Fruit fly (Drosophila melanogaster) whole organism, embryonic: Measurements from ENCODE around the gene KFase.
A peak's percentile ranks its signal among the peaks of the same experiment; 100 is the strongest.

Experiments used
- Asciz ChIP-seq: fragments of 200-800 bp; sonication (Bioruptor generic); optimal IDR thresholded peaks from 2 replicates; lab custom pipeline; 2017; ENCODE audit warnings: missing biosample characterization, mild to moderate bottlenecking, missing genetic modification characterization, missing genetic modification reagents
- Atf6 ChIP-seq: fragments of 200-800 bp; sonication (Bioruptor generic); IDR thresholded peaks from 2 replicates; pipeline ENCODE4 v1.3.6; 2022; ENCODE audit warnings: missing biosample characterization, missing genetic modification characterization
- CG11456 ChIP-seq: fragments of 200-800 bp; sonication (Bioruptor generic); IDR thresholded peaks from 3 replicates; pipeline ENCODE4 v1.3.6; 2022; ENCODE audit warnings: missing biosample characterization, missing genetic modification characterization
- CG12942 ChIP-seq: fragments of 200-800 bp; sonication (Bioruptor generic); optimal IDR thresholded peaks from 3 replicates; lab custom pipeline; 2016; ENCODE audit warnings: missing biosample characterization, missing genetic modification characterization
- CG14667 ChIP-seq: fragments of 200-800 bp; sonication (Bioruptor generic); IDR thresholded peaks from 2 replicates; pipeline ENCODE4 v1.3.6; 2022; ENCODE audit warnings: missing biosample characterization, missing genetic modification characterization
- CG14860 ChIP-seq: fragments of 200-800 bp; sonication (Bioruptor generic); IDR thresholded peaks from 3 replicates; pipeline ENCODE4 v1.3.6; 2022; ENCODE audit warnings: missing biosample characterization, missing genetic modification characterization; ENCODE audit not compliant: partially characterized antibody
- CG15073 ChIP-seq: fragments of 200-800 bp; sonication (Bioruptor generic); optimal IDR thresholded peaks from 2 replicates; lab custom pipeline; 2016; ENCODE audit warnings: missing biosample characterization, missing genetic modification characterization
- CG15696 ChIP-seq: fragments of 200-800 bp; sonication (Bioruptor generic); optimal IDR thresholded peaks from 2 replicates; lab custom pipeline; 2019; ENCODE audit warnings: missing biosample characterization, mild to moderate bottlenecking, missing genetic modification characterization, moderate library complexity
- CG1602 ChIP-seq: fragments of 200-800 bp; sonication (Bioruptor generic); optimal IDR thresholded peaks from 3 replicates; lab custom pipeline; 2016; ENCODE audit warnings: missing biosample characterization, missing genetic modification characterization
- CG1647 ChIP-seq: fragments of 200-800 bp; sonication (Bioruptor generic); optimal IDR thresholded peaks from 3 replicates; lab custom pipeline; 2016; ENCODE audit warnings: missing biosample characterization, missing genetic modification characterization
- CG17359 ChIP-seq: fragments of 200-800 bp; sonication (Bioruptor generic); optimal IDR thresholded peaks from 3 replicates; lab custom pipeline; 2018; ENCODE audit warnings: missing biosample characterization, mild to moderate bottlenecking, missing genetic modification characterization, moderate library complexity
- CG17912 ChIP-seq: fragments of 200-800 bp; sonication (Bioruptor generic); optimal IDR thresholded peaks from 2 replicates; lab custom pipeline; 2018; ENCODE audit warnings: missing biosample characterization, mild to moderate bottlenecking, missing genetic modification characterization
- CG1832 ChIP-seq: fragments of 200-800 bp; sonication (Bioruptor generic); optimal IDR thresholded peaks from 2 replicates; lab custom pipeline; 2017; ENCODE audit warnings: missing biosample characterization, mild to moderate bottlenecking, missing genetic modification characterization, inconsistent platforms
- CG31224 ChIP-seq: fragments of 200-800 bp; sonication (Bioruptor generic); IDR thresholded peaks from 2 replicates; pipeline ENCODE4 v1.3.6; 2022; ENCODE audit warnings: missing biosample characterization, missing genetic modification characterization
- CG7839 ChIP-seq: fragments of 200-800 bp; sonication (Bioruptor generic); optimal IDR thresholded peaks from 3 replicates; lab custom pipeline; 2018; ENCODE audit warnings: missing biosample characterization, mild to moderate bottlenecking, missing genetic modification characterization, moderate library complexity
- CG8281 ChIP-seq: fragments of 200-800 bp; sonication (Bioruptor generic); optimal IDR thresholded peaks from 2 replicates; lab custom pipeline; 2018; ENCODE audit warnings: missing biosample characterization, mild to moderate bottlenecking, missing genetic modification characterization, moderate library complexity
- CG8359 ChIP-seq: fragments of 200-800 bp; sonication (Bioruptor generic); optimal IDR thresholded peaks from 2 replicates; lab custom pipeline; 2017; ENCODE audit warnings: missing biosample characterization, mild to moderate bottlenecking, missing genetic modification characterization, borderline replicate concordance
- CG8478 ChIP-seq: fragments of >200 bp; optimal IDR thresholded peaks from 2 replicates; lab custom pipeline; 2018
- CG9437 ChIP-seq: fragments of 200-800 bp; sonication (Bioruptor generic); optimal IDR thresholded peaks from 2 replicates; lab custom pipeline; 2018; ENCODE audit warnings: missing biosample characterization, mild to moderate bottlenecking, missing genetic modification characterization
- Camta ChIP-seq: fragments of 200-800 bp; sonication (Bioruptor generic); optimal IDR thresholded peaks from 2 replicates; lab custom pipeline; 2016; ENCODE audit warnings: missing biosample characterization, missing genetic modification characterization
- CrebB ChIP-seq: fragments of 200-800 bp; sonication (Bioruptor generic); optimal IDR thresholded peaks from 3 replicates; lab custom pipeline; 2018; ENCODE audit warnings: missing biosample characterization, mild to moderate bottlenecking, missing genetic modification characterization
- D19A ChIP-seq: fragments of 200-800 bp; optimal IDR thresholded peaks from 3 replicates; lab custom pipeline; 2019; ENCODE audit warnings: missing biosample characterization, mild to moderate bottlenecking, missing genetic modification characterization, moderate library complexity
- Dip3 ChIP-seq: fragments of 200-800 bp; sonication (Bioruptor generic); optimal IDR thresholded peaks from 3 replicates; lab custom pipeline; 2016; ENCODE audit warnings: missing biosample characterization, missing genetic modification characterization
- Eip74EF ChIP-seq, 2 experiments: fragments of 200-800 bp in 1 of 2; fragments of >200 bp in 1 of 2; sonication (Bioruptor generic) in 1 of 2; optimal IDR thresholded peaks; 2 replicates each; lab custom pipeline; 2017 to 2019; ENCODE audit warnings: missing biosample characterization in 2 of 2, missing genetic modification characterization in 2 of 2, mild to moderate bottlenecking in 1 of 2, moderate library complexity in 1 of 2
- HHEX ChIP-seq: fragments of 200-800 bp; sonication (Bioruptor generic); optimal IDR thresholded peaks from 3 replicates; lab custom pipeline; 2017; ENCODE audit warnings: missing biosample characterization, mild to moderate bottlenecking, missing genetic modification characterization, missing genetic modification reagents
- Hand ChIP-seq: fragments of 200-800 bp; sonication (Bioruptor generic); optimal IDR thresholded peaks from 2 replicates; lab custom pipeline; 2017; ENCODE audit warnings: mild to moderate bottlenecking, missing biosample characterization, missing genetic modification reagents, missing genetic modification characterization
- MBD-R2 ChIP-seq: fragments of 200-800 bp; sonication (Bioruptor generic); IDR thresholded peaks from 2 replicates; pipeline ENCODE4 v1.3.6; 2022; ENCODE audit warnings: missing biosample characterization, missing genetic modification characterization
- MTF-1 ChIP-seq: fragments of 200-800 bp; sonication (Bioruptor generic); optimal IDR thresholded peaks from 2 replicates; lab custom pipeline; 2018; ENCODE audit warnings: missing biosample characterization, mild to moderate bottlenecking, missing genetic modification characterization, borderline replicate concordance
- Meics ChIP-seq: fragments of 200-800 bp; sonication (Bioruptor generic); optimal IDR thresholded peaks from 2 replicates; lab custom pipeline; 2017; ENCODE audit warnings: missing biosample characterization, mild to moderate bottlenecking, missing genetic modification characterization
- Optix ChIP-seq: fragments of 200-800 bp; sonication (Bioruptor generic); IDR thresholded peaks from 3 replicates; pipeline ENCODE4 v1.3.6; 2022; ENCODE audit warnings: missing biosample characterization, missing genetic modification characterization
- Ravus ChIP-seq: fragments of 200-800 bp; sonication (Bioruptor generic); IDR thresholded peaks from 2 replicates; pipeline ENCODE4 v1.3.6; 2022; ENCODE audit warnings: missing biosample characterization, missing genetic modification characterization
- Sox102F ChIP-seq: fragments of 200-800 bp; sonication (Bioruptor generic); optimal IDR thresholded peaks from 2 replicates; lab custom pipeline; 2018; ENCODE audit warnings: missing biosample characterization, mild to moderate bottlenecking, missing genetic modification characterization, moderate library complexity
- Stat92E ChIP-seq, 3 experiments: fragments of >200 bp in 2 of 3; fragments of 200-800 bp in 1 of 3; sonication (Bioruptor generic) in 1 of 3; optimal IDR thresholded peaks; 2 replicates each; lab custom pipeline; 2017 to 2019; ENCODE audit warnings: missing biosample characterization in 3 of 3, missing genetic modification characterization in 3 of 3, mild to moderate bottlenecking in 1 of 3, moderate library complexity in 1 of 3
- bsh ChIP-seq, 2 experiments: fragments of 200-800 bp; sonication (Bioruptor generic); optimal IDR thresholded peaks; 2 replicates each; lab custom pipeline; 2017 to 2018; ENCODE audit warnings: mild to moderate bottlenecking in 2 of 2, missing biosample characterization in 2 of 2, missing genetic modification characterization in 2 of 2, moderate library complexity in 1 of 2
- chinmo ChIP-seq: fragments of 200-800 bp; sonication (Bioruptor generic); IDR thresholded peaks from 4 replicates; pipeline ENCODE4 v1.3.6; 2022; ENCODE audit warnings: missing biosample characterization, missing genetic modification characterization; ENCODE audit not compliant: partially characterized antibody
- h ChIP-seq: fragments of >200 bp; optimal IDR thresholded peaks from 2 replicates; lab custom pipeline; 2017
- hbn ChIP-seq: fragments of 200-800 bp; sonication (Bioruptor generic); IDR thresholded peaks from 2 replicates; pipeline ENCODE4 v1.3.6; 2022; ENCODE audit warnings: missing biosample characterization, missing genetic modification characterization; ENCODE audit not compliant: partially characterized antibody
- lola ChIP-seq, 3 experiments: fragments of >200 bp in 2 of 3; fragments of 200-800 bp in 1 of 3; sonication (Bioruptor generic) in 1 of 3; optimal IDR thresholded peaks; 2 replicates each; lab custom pipeline; 2017 to 2019; ENCODE audit warnings: missing biosample characterization in 3 of 3, missing genetic modification characterization in 3 of 3, mild to moderate bottlenecking in 1 of 3, moderate library complexity in 1 of 3
- nom ChIP-seq: fragments of 200-800 bp; sonication (Bioruptor generic); optimal IDR thresholded peaks from 2 replicates; lab custom pipeline; 2017; ENCODE audit warnings: missing biosample characterization, missing genetic modification characterization, mild to moderate bottlenecking, moderate library complexity, missing genetic modification reagents
- p53 ChIP-seq: fragments of 200-800 bp; sonication (Bioruptor generic); optimal IDR thresholded peaks from 2 replicates; lab custom pipeline; 2016; ENCODE audit warnings: missing biosample characterization, missing genetic modification characterization
- prd ChIP-seq, 3 experiments: fragments of >200 bp in 2 of 3; fragments of 200-800 bp in 1 of 3; sonication (Bioruptor generic) in 1 of 3; optimal IDR thresholded peaks in 2 of 3; IDR thresholded peaks in 1 of 3; 2 replicates in 2 of 3; 3 replicates in 1 of 3; pipeline versions ENCODE4 v1.3.6 to Lab custom; 2017 to 2022; ENCODE audit warnings: missing biosample characterization in 1 of 3, missing genetic modification characterization in 1 of 3
- psq ChIP-seq: fragments of 200-800 bp; sonication (Bioruptor generic); optimal IDR thresholded peaks from 2 replicates; lab custom pipeline; 2017; ENCODE audit warnings: missing biosample characterization, missing genetic modification characterization
- sd ChIP-seq: fragments of 200-800 bp; sonication (Bioruptor generic); optimal IDR thresholded peaks from 3 replicates; lab custom pipeline; 2018; ENCODE audit warnings: missing biosample characterization, mild to moderate bottlenecking, missing genetic modification characterization, moderate library complexity
- seq ChIP-seq: fragments of 200-800 bp; sonication (Bioruptor generic); IDR thresholded peaks from 2 replicates; pipeline ENCODE4 v1.3.6; 2022; ENCODE audit warnings: missing biosample characterization, missing genetic modification characterization
- slou ChIP-seq: fragments of 200-800 bp; sonication (Bioruptor generic); optimal IDR thresholded peaks from 3 replicates; lab custom pipeline; 2016; ENCODE audit warnings: missing biosample characterization, missing genetic modification characterization
- tll ChIP-seq, 2 experiments: fragments of 200-800 bp in 1 of 2; fragments of >200 bp in 1 of 2; sonication (Bioruptor generic) in 1 of 2; optimal IDR thresholded peaks; 2 replicates each; lab custom pipeline; 2017 to 2019; ENCODE audit warnings: missing biosample characterization in 2 of 2, missing genetic modification characterization in 2 of 2, mild to moderate bottlenecking in 1 of 2, moderate library complexity in 1 of 2
- trem ChIP-seq: fragments of 200-800 bp; optimal IDR thresholded peaks from 3 replicates; lab custom pipeline; 2019; ENCODE audit warnings: missing biosample characterization, mild to moderate bottlenecking, missing genetic modification characterization, moderate library complexity
- usp ChIP-seq: fragments of >200 bp; optimal IDR thresholded peaks from 2 replicates; lab custom pipeline; 2017; ENCODE audit warnings: missing biosample characterization, missing genetic modification characterization
- zen ChIP-seq: fragments of 200-800 bp; sonication (Bioruptor generic); optimal IDR thresholded peaks from 3 replicates; lab custom pipeline; 2018; ENCODE audit warnings: missing biosample characterization, mild to moderate bottlenecking, missing genetic modification characterization, moderate library complexity

KFase gene

DNA sequence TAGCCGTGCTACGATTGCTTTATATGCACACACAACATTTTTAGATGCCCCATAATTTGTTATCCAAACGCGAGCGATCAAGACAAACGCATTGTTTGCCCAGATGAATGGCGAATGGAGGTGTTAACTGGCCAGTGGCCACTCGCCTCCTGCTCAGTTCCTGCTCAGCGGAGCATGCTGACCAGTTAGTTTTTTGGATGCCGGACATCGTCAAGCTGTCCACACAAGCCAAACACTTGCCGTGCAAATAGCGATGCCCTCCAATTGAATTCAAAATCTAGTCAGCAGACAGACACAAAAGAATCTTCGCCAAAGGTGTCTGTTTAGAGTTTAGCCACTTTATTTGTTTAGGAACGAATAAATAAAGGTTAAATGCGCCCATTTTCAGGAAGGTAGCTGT, 26.3 kb downstream of the KFase start (continued):
- TF ChIP-seq CG14860 (GFP tag; lab: Robert Waterston, UW) (no peak), Eip74EF (GFP tag; optimal IDR thresholded peaks at IDR 0.05; lab: Kevin White, UChicago) (no peak), CG12942 (GFP tag; lab: Kevin White, UChicago) (no peak), sd (tag; lab: Kevin White, UChicago) (no peak), Meics (GFP tag; lab: Kevin White, UChicago) (no peak), HHEX (GFP tag; lab: Kevin White, UChicago) (no peak), psq (no peak), prd (optimal IDR thresholded peaks at IDR 0.05; lab: Kevin White, UChicago) (no peak), prd (GFP tag; IDR thresholded peaks at IDR 0.05; lab: Robert Waterston, UW) (no peak), CG14667 (GFP tag; lab: Robert Waterston, UW) (no peak), Sox102F (no peak), MTF-1 (GFP tag; lab: Kevin White, UChicago) (no peak), zen (tag; lab: Kevin White, UChicago) (no peak), Asciz (GFP tag; lab: Kevin White, UChicago) (peak; percentile 8), h (lab: Kevin White, UChicago) (no peak), CrebB (tag; lab: Kevin White, UChicago) (peak; percentile 44), Ravus (no peak), CG1602 (no peak), bsh (GFP tag; optimal IDR thresholded peaks at IDR 0.05; lab: Kevin White, UChicago) (peak in 1 of 2 experiments; percentile 13), Atf6 (GFP tag; lab: Robert Waterston, UW) (no peak), CG8478 (lab: Kevin White, UChicago) (no peak), CG15073 (GFP tag; lab: Kevin White, UChicago) (no peak), slou (GFP tag; lab: Kevin White, UChicago) (no peak), CG9437 (no peak), CG1647 (GFP tag; lab: Kevin White, UChicago) (peak; percentile 3), CG31224 (no peak), lola (GFP tag; optimal IDR thresholded peaks at IDR 0.05; lab: Kevin White, UChicago) (peak in 1 of 3 experiments; percentile 42), usp (no peak), CG15696 (tag; lab: Kevin White, UChicago) (peak; percentile 5), Camta (GFP tag; lab: Kevin White, UChicago) (no peak), trem (tag; lab: Kevin White, UChicago) (no peak), MBD-R2 (no peak), hbn (no peak), D19A (tag; lab: Kevin White, UChicago) (no peak), CG17912 (no peak), CG17359 (no peak), Stat92E (GFP tag; optimal IDR thresholded peaks at IDR 0.05; lab: Kevin White, UChicago) (no peak), CG11456 (GFP tag; lab: Robert Waterston, UW) (no peak), CG1832 (no peak), Hand (GFP tag; lab: Kevin White, UChicago) (no peak), p53 (no peak), CG7839 (tag; lab: Kevin White, UChicago) (no peak), Dip3 (no peak), CG8281 (tag; lab: Kevin White, UChicago) (no peak), CG8359 (GFP tag; lab: Kevin White, UChicago) (no peak), nom (GFP tag; lab: Kevin White, UChicago) (no peak), seq (GFP tag; lab: Robert Waterston, UW) (no peak), Optix (GFP tag; lab: Robert Waterston, UW) (0 out of 3 replicates have a peak, but pooled peaks have one; percentile 29), tll (GFP tag; optimal IDR thresholded peaks at IDR 0.05; lab: Kevin White, UChicago) (peak in 1 of 2 experiments; percentile 73), chinmo (GFP tag; lab: Robert Waterston, UW) (peak; percentile 78; the same call in 1 of the 4 replicates)
